Worm (Caenorhabditis elegans) whole organism, young adult: Measurements from ENCODE around the gene Y62E10A.19.
A peak's percentile ranks its signal among the peaks of the same experiment; 100 is the strongest.

ENCODE experiments used
- B0336.3 ChIP-seq: fragments of 200-800 bp; sonication (Bioruptor generic); IDR thresholded peaks from 2 replicates; pipeline ENCODE4 v1.3.6; 2022; ENCODE audit warnings: missing genetic modification characterization, missing compliant biosample characterization
- D2030.7 ChIP-seq: fragments of 200-800 bp; sonication (Bioruptor generic); IDR thresholded peaks from 2 replicates; pipeline ENCODE4 v1.3.6; 2022; ENCODE audit warnings: missing genetic modification reagents, missing genetic modification characterization, missing compliant biosample characterization
- F33H1.4 ChIP-seq: fragments of 200-800 bp; sonication (Bioruptor generic); IDR thresholded peaks from 2 replicates; pipeline ENCODE4 v1.3.6; 2022; ENCODE audit warnings: missing genetic modification reagents, missing genetic modification characterization, missing compliant biosample characterization
- T26A5.8 ChIP-seq: sonication (generic microtip); optimal IDR thresholded peaks from 2 replicates; lab custom pipeline; 2016; ENCODE audit warnings: missing genetic modification characterization, missing compliant biosample characterization
- Y53G8AR.9 ChIP-seq: fragments of 200-800 bp; sonication (Bioruptor generic); conservative IDR thresholded peaks from 2 replicates; pipeline ENCODE4 v1.3.6; 2022; ENCODE audit warnings: missing genetic modification reagents, missing genetic modification characterization, missing compliant biosample characterization
- Y56A3A.18 ChIP-seq: fragments of 200-800 bp; sonication (Bioruptor generic); IDR thresholded peaks from 2 replicates; pipeline ENCODE4 v1.3.6; 2022; ENCODE audit warnings: missing genetic modification reagents, missing genetic modification characterization, missing compliant biosample characterization
- Y95B8A.8 ChIP-seq: fragments of 200-800 bp; sonication (Bioruptor generic); IDR thresholded peaks from 2 replicates; pipeline ENCODE4 v1.3.6; 2022; ENCODE audit warnings: missing genetic modification reagents, missing genetic modification characterization, missing compliant biosample characterization
- ama-1 ChIP-seq, 3 experiments: fragments of 150-350 bp in 1 of 3; sonication (generic microtip) in 2 of 3; optimal IDR thresholded peaks; 2 replicates each; lab custom pipeline; 2014 to 2018; ENCODE audit warnings: missing biosample characterization in 2 of 3, missing genetic modification characterization in 2 of 3, missing genetic modification reagents in 2 of 3
- athp-1 ChIP-seq: sonication (generic microtip); optimal IDR thresholded peaks from 2 replicates; lab custom pipeline; 2017; ENCODE audit warnings: mild to moderate bottlenecking, missing genetic modification characterization, missing compliant biosample characterization
- attf-6 ChIP-seq: fragments of 200-800 bp; sonication (Bioruptor generic); IDR thresholded peaks from 2 replicates; pipeline ENCODE4 v1.3.6; 2022; ENCODE audit warnings: missing genetic modification reagents, missing genetic modification characterization, missing compliant biosample characterization
- cebp-1 ChIP-seq, 2 experiments: fragments of 200-800 bp in 1 of 2; sonication (Bioruptor generic) in 1 of 2; sonication (generic microtip) in 1 of 2; IDR thresholded peaks in 1 of 2; optimal IDR thresholded peaks in 1 of 2; 2 replicates each; pipeline versions ENCODE4 v1.3.6 to Lab custom; 2017 to 2022; ENCODE audit warnings: missing compliant biosample characterization in 2 of 2, missing genetic modification characterization in 2 of 2, mild to moderate bottlenecking in 1 of 2, missing genetic modification reagents in 1 of 2, moderate library complexity in 1 of 2
- cebp-2 ChIP-seq: fragments of 200-800 bp; sonication (Bioruptor generic); IDR thresholded peaks from 2 replicates; pipeline ENCODE4 v1.3.6; 2022; ENCODE audit warnings: missing genetic modification characterization, missing compliant biosample characterization
- ceh-100 ChIP-seq: fragments of 200-800 bp; sonication (Bioruptor generic); IDR thresholded peaks from 2 replicates; pipeline ENCODE4 v1.3.6; 2022; ENCODE audit warnings: missing genetic modification reagents, missing genetic modification characterization, missing compliant biosample characterization
- ceh-27 ChIP-seq: fragments of 200-800 bp; sonication (Bioruptor generic); optimal IDR thresholded peaks from 2 replicates; lab custom pipeline; 2018; ENCODE audit warnings: mild to moderate bottlenecking, missing genetic modification characterization, moderate library complexity, missing compliant biosample characterization
- ceh-58 ChIP-seq: fragments of 200-800 bp; sonication (Bioruptor generic); IDR thresholded peaks from 2 replicates; pipeline ENCODE4 v1.3.6; 2022; ENCODE audit warnings: missing genetic modification characterization, missing compliant biosample characterization
- ceh-79 ChIP-seq: sonication (generic microtip); optimal IDR thresholded peaks from 2 replicates; lab custom pipeline; 2017; ENCODE audit warnings: mild to moderate bottlenecking, missing genetic modification characterization, missing compliant biosample characterization
- chd-7 ChIP-seq: sonication (generic microtip); optimal IDR thresholded peaks from 2 replicates; lab custom pipeline; 2016; ENCODE audit warnings: mild to moderate bottlenecking, missing genetic modification characterization, moderate library complexity, missing compliant biosample characterization
- dox-1 ChIP-seq: fragments of 200-800 bp; sonication (Bioruptor generic); IDR thresholded peaks from 2 replicates; pipeline ENCODE4 v1.3.6; 2022; ENCODE audit warnings: missing genetic modification reagents, missing genetic modification characterization, missing compliant biosample characterization
- egl-44 ChIP-seq: fragments of 200-800 bp; sonication (Bioruptor generic); IDR thresholded peaks from 2 replicates; pipeline ENCODE4 v1.3.6; 2022; ENCODE audit warnings: missing genetic modification reagents, missing genetic modification characterization, missing compliant biosample characterization
- egrh-3 ChIP-seq: fragments of 200-800 bp; sonication (Bioruptor generic); IDR thresholded peaks from 2 replicates; pipeline ENCODE4 v1.3.6; 2022; ENCODE audit warnings: missing genetic modification reagents, missing genetic modification characterization, missing compliant biosample characterization
- ekl-4 ChIP-seq: fragments of 200-800 bp; sonication (Bioruptor generic); IDR thresholded peaks from 2 replicates; pipeline ENCODE4 v1.3.6; 2022; ENCODE audit warnings: missing genetic modification reagents, missing genetic modification characterization, missing compliant biosample characterization
- hrde-1 ChIP-seq: sonication (generic microtip); optimal IDR thresholded peaks from 2 replicates; lab custom pipeline; 2016; ENCODE audit warnings: missing genetic modification characterization, mild to moderate bottlenecking, missing compliant biosample characterization, moderate library complexity, missing genotype, missing genetic modification reagents, borderline replicate concordance
- hsf-1 ChIP-seq: fragments of 200-800 bp; sonication (Bioruptor generic); IDR thresholded peaks from 2 replicates; pipeline ENCODE4 v1.3.6; 2022; ENCODE audit warnings: missing genetic modification reagents, missing genetic modification characterization, missing compliant biosample characterization
- lin-26 ChIP-seq: fragments of 200-800 bp; sonication (Bioruptor generic); IDR thresholded peaks from 2 replicates; pipeline ENCODE4 v1.3.6; 2022; ENCODE audit warnings: missing genetic modification reagents, missing genetic modification characterization, missing compliant biosample characterization
- lin-54 ChIP-seq: fragments of 200-800 bp; sonication (Bioruptor generic); optimal IDR thresholded peaks from 2 replicates; lab custom pipeline; 2018; ENCODE audit warnings: mild to moderate bottlenecking, missing genetic modification characterization, missing compliant biosample characterization
- lsl-1 ChIP-seq: fragments of 200-800 bp; sonication (Bioruptor generic); optimal IDR thresholded peaks from 2 replicates; lab custom pipeline; 2018; ENCODE audit warnings: mild to moderate bottlenecking, missing genetic modification characterization, moderate library complexity, missing compliant biosample characterization
- lsy-27 ChIP-seq: sonication (generic microtip); optimal IDR thresholded peaks from 2 replicates; lab custom pipeline; 2017; ENCODE audit warnings: missing genetic modification characterization, mild to moderate bottlenecking, missing compliant biosample characterization, antibody characterized with exemption, missing genotype, borderline replicate concordance; ENCODE audit not compliant: insufficient read depth
- madf-6 ChIP-seq: fragments of 200-800 bp; sonication (Bioruptor generic); IDR thresholded peaks from 2 replicates; pipeline ENCODE4 v1.3.6; 2022; ENCODE audit warnings: missing genetic modification reagents, missing genetic modification characterization, missing compliant biosample characterization
- mcd-1 ChIP-seq: fragments of 200-800 bp; sonication (Bioruptor generic); IDR thresholded peaks from 2 replicates; pipeline ENCODE4 v1.3.6; 2022; ENCODE audit warnings: missing genetic modification reagents, missing genetic modification characterization, missing compliant biosample characterization
- pbrm-1 ChIP-seq: fragments of 200-800 bp; sonication (Bioruptor generic); IDR thresholded peaks from 2 replicates; pipeline ENCODE4 v1.3.6; 2022; ENCODE audit warnings: missing genetic modification reagents, missing genetic modification characterization, missing compliant biosample characterization
- rcor-1 ChIP-seq: fragments of 200-800 bp; sonication (Bioruptor generic); IDR thresholded peaks from 2 replicates; pipeline ENCODE4 v1.3.6; 2022; ENCODE audit warnings: missing genetic modification reagents, missing genetic modification characterization, missing compliant biosample characterization
- repo-1 ChIP-seq: sonication (generic microtip); optimal IDR thresholded peaks from 2 replicates; lab custom pipeline; 2017; ENCODE audit warnings: mild to moderate bottlenecking, missing genetic modification characterization, missing compliant biosample characterization
- rpc-1 ChIP-seq, 2 experiments: fragments of 150-350 bp in 1 of 2; sonication (generic microtip) in 1 of 2; optimal IDR thresholded peaks; 2 replicates each; lab custom pipeline; 2014 to 2018; ENCODE audit warnings: missing biosample characterization in 1 of 2, missing genetic modification characterization in 1 of 2, missing genetic modification reagents in 1 of 2, missing genotype in 1 of 2
- snpc-4 ChIP-seq, 5 experiments: fragments of 150-350 bp in 1 of 5; sonication (generic microtip) in 4 of 5; optimal IDR thresholded peaks; 2 replicates each; lab custom pipeline; 2014 to 2018; ENCODE audit warnings: missing genetic modification characterization in 5 of 5, missing biosample characterization in 3 of 5, antibody characterized with exemption in 2 of 5, mild to moderate bottlenecking in 2 of 5, missing compliant biosample characterization in 2 of 5, missing genotype in 2 of 5, moderate library complexity in 2 of 5, missing genetic modification reagents in 1 of 5
- tbp1 ChIP-seq: fragments of 200-800 bp; sonication (Bioruptor generic); optimal IDR thresholded peaks from 2 replicates; lab custom pipeline; 2018; ENCODE audit warnings: mild to moderate bottlenecking, missing genetic modification characterization, missing compliant biosample characterization
- tlf-1 ChIP-seq: fragments of 200-800 bp; sonication (Bioruptor generic); optimal IDR thresholded peaks from 2 replicates; lab custom pipeline; 2018; ENCODE audit warnings: mild to moderate bottlenecking, missing genetic modification characterization, missing compliant biosample characterization
- unc-130 ChIP-seq: sonication (generic microtip); optimal IDR thresholded peaks from 2 replicates; lab custom pipeline; 2016; ENCODE audit warnings: missing genetic modification reagents, missing genetic modification characterization, missing compliant biosample characterization
- xnd-1 ChIP-seq: sonication (generic microtip); optimal IDR thresholded peaks from 2 replicates; lab custom pipeline; 2016; ENCODE audit warnings: missing genotype, missing genetic modification reagents, missing genetic modification characterization, missing compliant biosample characterization
- zfh-2 ChIP-seq: fragments of 200-800 bp; sonication (Bioruptor generic); conservative IDR thresholded peaks from 2 replicates; pipeline ENCODE4 v1.3.6; 2022; ENCODE audit warnings: missing genetic modification reagents, missing genetic modification characterization, missing compliant biosample characterization
- ztf-25 ChIP-seq: fragments of 200-800 bp; sonication (Bioruptor generic); IDR thresholded peaks from 2 replicates; pipeline ENCODE4 v1.3.6; 2022; ENCODE audit warnings: missing genetic modification reagents, missing genetic modification characterization, missing compliant biosample characterization
- ztf-28 ChIP-seq: fragments of 200-800 bp; sonication (Bioruptor generic); IDR thresholded peaks from 2 replicates; pipeline ENCODE4 v1.3.6; 2022; ENCODE audit warnings: missing genetic modification reagents, missing genetic modification characterization, missing compliant biosample characterization

Gene Y62E10A.19

ce11 chrIV:13369120-13369842 lies 38.8 kb downstream of the Y62E10A.19 start, which contains the start of gene agt-1:
Gene agt-1 (minus strand): TSS chrIV:13369412.
- TF ChIP-seq hsf-1 (GFP tag; lab: Robert Waterston, UW) (peak; percentile 56), cebp-1 (GFP tag; IDR thresholded peaks at IDR 0.05; lab: Robert Waterston, UW) (no peak), cebp-1 (tag; optimal IDR thresholded peaks at IDR 0.05; lab: Kevin White, UChicago) (peak; percentile 5), Y53G8AR.9 (GFP tag; lab: Robert Waterston, UW) (0 out of 2 replicates have a peak, but pooled peaks have one; percentile 74), xnd-1 (tag; lab: Kevin White, UChicago) (peak; percentile 31), Y95B8A.8 (GFP tag; lab: Robert Waterston, UW) (0 out of 2 replicates have a peak, but pooled peaks have one; percentile 34), attf-6 (GFP tag; lab: Robert Waterston, UW) (peak; percentile 89), cebp-2 (GFP tag; lab: Robert Waterston, UW) (peak; percentile 89), Y56A3A.18 (GFP tag; lab: Robert Waterston, UW) (peak; percentile 69), mcd-1 (GFP tag; lab: Robert Waterston, UW) (peak; percentile 53; the same call in 1 of the 2 replicates), ztf-25 (GFP tag; lab: Robert Waterston, UW) (no peak), F33H1.4 (GFP tag; lab: Robert Waterston, UW) (peak; percentile 47), egrh-3 (GFP tag; lab: Robert Waterston, UW) (peak; percentile 92), tbp1 (GFP tag; lab: Kevin White, UChicago) (peak; percentile 29), dox-1 (no peak), athp-1 (tag; lab: Kevin White, UChicago) (peak; percentile 29), madf-6 (GFP tag; lab: Robert Waterston, UW) (peak; percentile 74), ama-1 (optimal IDR thresholded peaks at IDR 0.05; lab: Kevin White, UChicago) (no peak), ama-1 (GFP tag; optimal IDR thresholded peaks at IDR 0.05; lab: Kevin White, UChicago) (peak in 1 of 2 experiments; percentile 60), ztf-28 (GFP tag; lab: Robert Waterston, UW) (no peak), chd-7 (tag; lab: Kevin White, UChicago) (peak; percentile 31), B0336.3 (peak; percentile 68), rcor-1 (GFP tag; lab: Robert Waterston, UW) (peak; percentile 64), rpc-1 (optimal IDR thresholded peaks at IDR 0.05; lab: Kevin White, UChicago) (no peak), rpc-1 (tag; optimal IDR thresholded peaks at IDR 0.05; lab: Kevin White, UChicago) (no peak), tlf-1 (GFP tag; lab: Kevin White, UChicago) (peak; percentile 62), ceh-79 (tag; lab: Kevin White, UChicago) (peak; percentile 42), ceh-27 (GFP tag; lab: Kevin White, UChicago) (no peak), repo-1 (tag; lab: Kevin White, UChicago) (peak; percentile 43), ceh-100 (GFP tag; lab: Robert Waterston, UW) (no peak), lin-26 (GFP tag; lab: Robert Waterston, UW) (peak; percentile 54; the same call in 1 of the 2 replicates), lin-54 (GFP tag; lab: Kevin White, UChicago) (peak; percentile 39), D2030.7 (GFP tag; lab: Robert Waterston, UW) (no peak), egl-44 (GFP tag; lab: Robert Waterston, UW) (0 out of 2 replicates have a peak, but pooled peaks have one; percentile 17), ekl-4 (GFP tag; lab: Robert Waterston, UW) (peak; percentile 87), lsy-27 (no peak), snpc-4 (GFP tag; optimal IDR thresholded peaks at IDR 0.05; lab: Kevin White, UChicago) (no peak), snpc-4 (tag; optimal IDR thresholded peaks at IDR 0.05; lab: Kevin White, UChicago) (peak in 2 of 4 experiments; percentile 40 to 71), pbrm-1 (GFP tag; lab: Robert Waterston, UW) (peak; percentile 60), zfh-2 (peak; percentile 84), unc-130 (GFP tag; lab: Kevin White, UChicago) (no peak), lsl-1 (GFP tag; lab: Kevin White, UChicago) (peak; percentile 5), T26A5.8 (tag; lab: Kevin White, UChicago) (peak; percentile 41), ceh-58 (GFP tag; lab: Robert Waterston, UW) (0 out of 2 replicates have a peak, but pooled peaks have one; percentile 27), hrde-1 (tag; lab: Kevin White, UChicago) (peak; percentile 33)
